Fruit fly (Drosophila melanogaster) whole organism, wandering third instar larva: ENCODE data around the gene rdgA.

Experiments used
- CrebA ChIP-seq: fragments of 200-800 bp; sonication (Bioruptor generic); optimal IDR thresholded peaks from 2 replicates; lab custom pipeline; 2016; ENCODE audit warnings: missing biosample characterization, mild to moderate bottlenecking, missing genetic modification characterization, borderline replicate concordance
- ey ChIP-seq: fragments of 200-800 bp; sonication (Bioruptor generic); optimal IDR thresholded peaks from 2 replicates; lab custom pipeline; 2016; ENCODE audit warnings: missing biosample characterization, missing genetic modification characterization
- pan ChIP-seq: fragments of >200 bp; optimal IDR thresholded peaks from 2 replicates; lab custom pipeline; 2017
- psq ChIP-seq: fragments of 200-800 bp; sonication (Bioruptor generic); optimal IDR thresholded peaks from 3 replicates; lab custom pipeline; 2017; ENCODE audit warnings: missing biosample characterization, mild to moderate bottlenecking, missing genetic modification characterization, moderate library complexity

DNA sequence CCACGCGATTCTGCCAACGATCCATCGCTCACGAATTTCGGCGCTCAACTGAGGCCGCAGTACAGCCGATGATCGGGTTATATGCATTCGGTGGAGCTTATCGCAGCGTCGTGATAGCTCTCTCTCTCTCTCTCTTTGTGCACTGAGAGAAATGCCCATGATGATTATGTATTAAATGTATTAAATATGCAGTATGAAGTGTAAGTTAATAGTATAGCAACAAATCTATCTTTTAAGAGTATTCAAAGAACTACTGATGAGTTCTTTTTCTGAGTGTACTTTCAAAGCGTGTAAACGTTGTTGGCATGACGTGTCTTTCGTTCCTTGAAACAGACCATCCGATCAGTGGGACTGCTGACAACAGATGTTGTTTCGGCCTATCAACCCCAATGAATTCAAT is 67.3 kb downstream of the rdgA start, which contains the start of gene CG10962:
- TF ChIP-seq ey (peak; percentile 93), pan (lab: Kevin White, UChicago) (no peak), psq (GFP tag; lab: Kevin White, UChicago) (peak; percentile 77), CrebA (GFP tag; lab: Kevin White, UChicago) (peak; percentile 71)
